Worm (Caenorhabditis elegans): ENCODE measurements around the gene F17C11.26.

ce11 chrV:10970930-10971329 lies 29.7 kb downstream of the F17C11.26 start:
- TF ChIP-seq R02D3.7 (tag; optimal IDR thresholded peaks at IDR 0.05) (no peak), mdl-1 (tag; optimal IDR thresholded peaks at IDR 0.05) (no peak)

Measured in whole organism, L3 larva.